Worm (Caenorhabditis elegans) whole organism, L4 larva: ENCODE results near the gene sre-42.

Source experiments
- ceh-82 ChIP-seq: sonication (generic microtip); optimal IDR thresholded peaks from 2 replicates; lab custom pipeline; 2017; ENCODE audit warnings: missing biosample characterization, missing genetic modification characterization
- daf-8 ChIP-seq: fragments of 200-800 bp; sonication (Bioruptor generic); IDR thresholded peaks from 2 replicates; pipeline ENCODE4 v1.3.6; 2022; ENCODE audit warnings: missing genetic modification characterization, missing compliant biosample characterization
- dpl-1 ChIP-seq: fragments of 150-350 bp; optimal IDR thresholded peaks from 2 replicates; lab custom pipeline; 2014; ENCODE audit warnings: missing biosample characterization, missing genetic modification reagents, missing genetic modification characterization
- lin-13 ChIP-seq: fragments of 150-350 bp; optimal IDR thresholded peaks from 2 replicates; lab custom pipeline; 2014; ENCODE audit warnings: missing biosample characterization, missing genetic modification reagents, missing genetic modification characterization
- mep-1 ChIP-seq: fragments of 150-350 bp; sonication (generic microtip); optimal IDR thresholded peaks from 3 replicates; lab custom pipeline; 2014; ENCODE audit warnings: missing biosample characterization, missing genetic modification characterization
- nhr-102 ChIP-seq: sonication (generic microtip); optimal IDR thresholded peaks from 2 replicates; lab custom pipeline; 2016; ENCODE audit warnings: mild to moderate bottlenecking, missing genetic modification characterization, moderate library complexity, missing compliant biosample characterization

DNA sequence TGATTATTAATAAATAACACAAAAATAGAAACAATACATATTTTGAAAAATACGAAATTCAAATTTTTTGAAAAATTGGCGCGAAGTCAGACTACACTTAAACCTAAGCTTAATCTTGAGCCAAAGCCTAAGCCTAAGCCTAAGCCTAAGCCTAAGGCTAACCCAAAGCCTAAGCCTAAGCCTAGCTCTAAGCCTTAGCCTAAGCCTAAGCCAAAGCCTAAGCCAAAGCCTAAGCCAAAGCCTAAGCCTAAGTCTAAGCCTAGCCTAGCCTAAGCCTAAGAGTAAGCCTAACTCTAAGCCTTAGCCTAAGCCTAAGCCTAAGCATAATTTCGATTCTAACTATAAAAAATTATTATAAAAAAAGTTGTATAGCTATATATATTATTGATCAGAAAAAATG lies 5.8 kb downstream of the sre-42 start:
- no peak for TF ChIP-seq mep-1 (tag; lab: Kevin White, UChicago)
- no peak for TF ChIP-seq daf-8 (GFP tag; lab: Robert Waterston, UW)
- TF ChIP-seq lin-13 (GFP tag; lab: Kevin White, UChicago) = no peak
- no peak for TF ChIP-seq nhr-102
- no peak for TF ChIP-seq dpl-1 (GFP tag; lab: Kevin White, UChicago)
- no peak for TF ChIP-seq ceh-82 (tag; lab: Kevin White, UChicago)
